Worm (Caenorhabditis elegans) whole organism, L3 larva: ENCODE results near the gene dyf-3.

Experiments
- R02D3.7 ChIP-seq: fragments of 150-350 bp; optimal IDR thresholded peaks from 2 replicates; lab custom pipeline; 2014; ENCODE audit warnings: missing biosample characterization, missing genetic modification characterization
- aly-2 ChIP-seq: fragments of 150-350 bp; optimal IDR thresholded peaks from 2 replicates; lab custom pipeline; 2014; ENCODE audit warnings: missing biosample characterization, missing genetic modification characterization
- ama-1 ChIP-seq: fragments of 150-350 bp; optimal IDR thresholded peaks from 2 replicates; lab custom pipeline; 2018
- ceh-82 ChIP-seq: fragments of 150-350 bp; optimal IDR thresholded peaks from 2 replicates; lab custom pipeline; 2014; ENCODE audit warnings: missing biosample characterization, missing genetic modification characterization
- ceh-9 ChIP-seq: sonication (generic microtip); optimal IDR thresholded peaks from 2 replicates; lab custom pipeline; 2018; ENCODE audit warnings: missing biosample characterization, missing genetic modification characterization
- daf-12 ChIP-seq: fragments of 150-350 bp; optimal IDR thresholded peaks from 2 replicates; lab custom pipeline; 2014; ENCODE audit warnings: missing biosample characterization, missing genetic modification reagents, missing genetic modification characterization
- egl-27 ChIP-seq: sonication (generic microtip); optimal IDR thresholded peaks from 4 replicates; lab custom pipeline; 2017; ENCODE audit warnings: missing biosample characterization, missing genetic modification reagents, missing genetic modification characterization
- egl-5 ChIP-seq: fragments of 150-350 bp; optimal IDR thresholded peaks from 2 replicates; lab custom pipeline; 2017; ENCODE audit warnings: missing biosample characterization, missing genetic modification reagents, missing genetic modification characterization, inconsistent platforms
- elt-1 ChIP-seq: fragments of 150-350 bp; optimal IDR thresholded peaks from 2 replicates; lab custom pipeline; 2014; ENCODE audit warnings: missing biosample characterization, missing genetic modification characterization
- elt-2 ChIP-seq: sonication (generic microtip); optimal IDR thresholded peaks from 2 replicates; lab custom pipeline; 2016; ENCODE audit warnings: missing genetic modification reagents, mild to moderate bottlenecking, missing genetic modification characterization, missing compliant biosample characterization
- fkh-10 ChIP-seq: sonication (generic microtip); optimal IDR thresholded peaks from 2 replicates; lab custom pipeline; 2017; ENCODE audit warnings: missing biosample characterization, missing genetic modification reagents, missing genetic modification characterization
- fkh-2 ChIP-seq: fragments of 150-350 bp; optimal IDR thresholded peaks from 2 replicates; lab custom pipeline; 2014; ENCODE audit warnings: missing biosample characterization, missing genetic modification reagents, missing genetic modification characterization
- hmg-11 ChIP-seq: sonication (generic microtip); optimal IDR thresholded peaks from 2 replicates; lab custom pipeline; 2016; ENCODE audit warnings: missing genetic modification characterization, missing compliant biosample characterization
- lin-39 ChIP-seq: fragments of 150-350 bp; optimal IDR thresholded peaks from 2 replicates; lab custom pipeline; 2018; ENCODE audit warnings: missing biosample characterization, missing genetic modification reagents, missing genetic modification characterization
- lsy-12 ChIP-seq: sonication (generic microtip); optimal IDR thresholded peaks from 2 replicates; lab custom pipeline; 2016; ENCODE audit warnings: mild to moderate bottlenecking, missing genetic modification characterization, missing compliant biosample characterization
- mdl-1 ChIP-seq: fragments of 150-350 bp; optimal IDR thresholded peaks from 2 replicates; lab custom pipeline; 2014; ENCODE audit warnings: missing biosample characterization, missing genetic modification characterization
- mml-1 ChIP-seq: fragments of 150-350 bp; sonication (generic microtip); optimal IDR thresholded peaks from 3 replicates; lab custom pipeline; 2014; ENCODE audit warnings: missing biosample characterization, missing genetic modification characterization
- nfya-1 ChIP-seq: sonication (generic microtip); optimal IDR thresholded peaks from 2 replicates; lab custom pipeline; 2017; ENCODE audit warnings: missing genetic modification characterization, mild to moderate bottlenecking, missing compliant biosample characterization, antibody characterized with exemption, moderate library complexity; ENCODE audit not compliant: insufficient read depth
- nhr-11 ChIP-seq: fragments of 150-350 bp; optimal IDR thresholded peaks from 2 replicates; lab custom pipeline; 2014; ENCODE audit warnings: missing biosample characterization, missing genetic modification characterization
- nhr-23 ChIP-seq: fragments of 150-350 bp; optimal IDR thresholded peaks from 2 replicates; lab custom pipeline; 2014; ENCODE audit warnings: missing biosample characterization, missing genetic modification reagents, missing genetic modification characterization
- nhr-237 ChIP-seq: fragments of 150-350 bp; optimal IDR thresholded peaks from 2 replicates; lab custom pipeline; 2014; ENCODE audit warnings: missing biosample characterization, missing genetic modification characterization
- nhr-25 ChIP-seq: sonication (generic microtip); optimal IDR thresholded peaks from 2 replicates; lab custom pipeline; 2017; ENCODE audit warnings: missing biosample characterization, missing genetic modification characterization
- nhr-43 ChIP-seq: sonication (generic microtip); optimal IDR thresholded peaks from 2 replicates; lab custom pipeline; 2016; ENCODE audit warnings: mild to moderate bottlenecking, missing genetic modification characterization, missing compliant biosample characterization; ENCODE audit not compliant: poor library complexity, severe bottlenecking
- nhr-67 ChIP-seq: fragments of 150-350 bp; optimal IDR thresholded peaks from 2 replicates; lab custom pipeline; 2014; ENCODE audit warnings: missing biosample characterization, missing genetic modification characterization
- nhr-76 ChIP-seq: fragments of 150-350 bp; sonication (generic microtip); optimal IDR thresholded peaks from 5 replicates; lab custom pipeline; 2014; ENCODE audit warnings: missing biosample characterization, missing genetic modification characterization
- nhr-77 ChIP-seq: fragments of 150-350 bp; optimal IDR thresholded peaks from 2 replicates; lab custom pipeline; 2014; ENCODE audit warnings: missing biosample characterization, missing genetic modification characterization
- pha-4 ChIP-seq: fragments of 150-350 bp; optimal IDR thresholded peaks from 2 replicates; lab custom pipeline; 2014; ENCODE audit warnings: missing biosample characterization, missing genetic modification reagents, missing genetic modification characterization
- pqm-1 ChIP-seq: fragments of 150-350 bp; optimal IDR thresholded peaks from 2 replicates; lab custom pipeline; 2017; ENCODE audit warnings: missing biosample characterization, missing genetic modification characterization, inconsistent platforms
- sea-2 ChIP-seq: fragments of 150-350 bp; sonication (generic microtip); optimal IDR thresholded peaks from 4 replicates; lab custom pipeline; 2014; ENCODE audit warnings: missing biosample characterization, missing genetic modification reagents, missing genetic modification characterization
- unc-39 ChIP-seq: sonication (generic microtip); optimal IDR thresholded peaks from 4 replicates; lab custom pipeline; 2017; ENCODE audit warnings: missing biosample characterization, missing genetic modification characterization
- unc-62 ChIP-seq: fragments of 150-350 bp; sonication (generic microtip); optimal IDR thresholded peaks from 4 replicates; lab custom pipeline; 2014; ENCODE audit warnings: missing biosample characterization, missing genetic modification reagents, missing genetic modification characterization
- ztf-11 ChIP-seq: fragments of 150-350 bp; optimal IDR thresholded peaks from 2 replicates; lab custom pipeline; 2014; ENCODE audit warnings: missing biosample characterization, missing genetic modification characterization

The dyf-3 gene

ce11 chrIV:3363784-3364183 is 35.2 kb downstream of the dyf-3 start:
- TF ChIP-seq pqm-1 (tag; lab: Kevin White, UChicago) (no peak), ama-1 (lab: Kevin White, UChicago) (no peak), daf-12 (tag; lab: Kevin White, UChicago) (no peak), pha-4 (no peak), R02D3.7 (tag; lab: Kevin White, UChicago) (no peak), unc-39 (tag; lab: Kevin White, UChicago) (no peak), nhr-11 (tag; lab: Kevin White, UChicago) (no peak), elt-2 (no peak), elt-1 (tag; lab: Kevin White, UChicago) (no peak), mml-1 (tag; lab: Kevin White, UChicago) (no peak), nhr-77 (tag; lab: Kevin White, UChicago) (no peak), fkh-2 (tag; lab: Kevin White, UChicago) (no peak), nhr-23 (tag; lab: Kevin White, UChicago) (no peak), nhr-76 (tag; lab: Kevin White, UChicago) (no peak), unc-62 (GFP tag; lab: Kevin White, UChicago) (no peak), nhr-237 (tag; lab: Kevin White, UChicago) (no peak), fkh-10 (GFP tag; lab: Kevin White, UChicago) (no peak), nhr-25 (no peak)

- no peak for TF ChIP-seq pha-4
- TF ChIP-seq ceh-82 (tag; lab: Kevin White, UChicago) = no peak
- no peak for TF ChIP-seq nhr-76 (tag; lab: Kevin White, UChicago)
- no peak for TF ChIP-seq ztf-11 (tag; lab: Kevin White, UChicago)
- no peak for TF ChIP-seq nhr-43 (tag; lab: Kevin White, UChicago)
- TF ChIP-seq egl-5 = no peak
- no peak for TF ChIP-seq nhr-67 (tag; lab: Kevin White, UChicago)
- TF ChIP-seq fkh-10 (GFP tag; lab: Kevin White, UChicago) = no peak
- no peak for TF ChIP-seq egl-27
Measured at ce11 chrIV:3363221-3363620, 35.8 kb downstream of the dyf-3 start, which contains the start of gene Y55H10A.2. Gene Y55H10A.2, plus strand, starts transcription at chrIV:3363521.

- no peak for TF ChIP-seq pha-4
- TF ChIP-seq lin-39 = no peak
- no peak for TF ChIP-seq nhr-43 (tag; lab: Kevin White, UChicago)
- no peak for TF ChIP-seq daf-12 (tag; lab: Kevin White, UChicago)
- TF ChIP-seq hmg-11 (tag; lab: Kevin White, UChicago) = no peak
- TF ChIP-seq nhr-23 (tag; lab: Kevin White, UChicago) = no peak
Measured at ce11 chrIV:3354757-3355156, 44.3 kb downstream of the dyf-3 start, which contains the start of gene F42A6.1. Gene F42A6.1, plus strand, starts transcription at chrIV:3355057.

ce11 chrIV:3352019-3352418 is 47.0 kb downstream of the dyf-3 start:
- TF ChIP-seq nfya-1 (peak; percentile 0), nhr-25 (no peak), ztf-11 (tag; lab: Kevin White, UChicago) (no peak)

ce11 chrIV:3349977-3350580 is 49.0 kb downstream of the dyf-3 start, which contains the start of gene elks-1:
Gene elks-1, minus strand, starts transcription at chrIV:3350027.
- TF ChIP-seq nfya-1 (peak; percentile 48), lin-39 (peak; percentile 0), hmg-11 (tag; lab: Kevin White, UChicago) (peak; percentile 37), lsy-12 (no peak), nhr-67 (tag; lab: Kevin White, UChicago) (no peak), pha-4 (no peak)

- TF ChIP-seq ceh-9 (tag; lab: Kevin White, UChicago) (no peak), nhr-43 (tag; lab: Kevin White, UChicago) (no peak), fkh-2 (tag; lab: Kevin White, UChicago) (no peak), daf-12 (tag; lab: Kevin White, UChicago) (no peak), nhr-76 (tag; lab: Kevin White, UChicago) (no peak), aly-2 (tag; lab: Kevin White, UChicago) (no peak), pha-4 (no peak), sea-2 (no peak), unc-39 (tag; lab: Kevin White, UChicago) (no peak), elt-2 (no peak), mdl-1 (tag; lab: Kevin White, UChicago) (no peak), unc-62 (GFP tag; lab: Kevin White, UChicago) (no peak)
Measured at ce11 chrIV:3348334-3348733, 50.7 kb downstream of the dyf-3 start.
